Worm (Caenorhabditis elegans) whole organism, L3 larva: ENCODE data around the gene R102.8.

Source experiments
- ZK546.5 ChIP-seq: sonication (generic microtip); optimal IDR thresholded peaks from 2 replicates; lab custom pipeline; 2017; ENCODE audit warnings: missing biosample characterization, missing genetic modification characterization
- aly-2 ChIP-seq: fragments of 150-350 bp; optimal IDR thresholded peaks from 2 replicates; lab custom pipeline; 2014; ENCODE audit warnings: missing biosample characterization, missing genetic modification characterization
- ceh-28 ChIP-seq: fragments of 150-350 bp; optimal IDR thresholded peaks from 2 replicates; lab custom pipeline; 2014; ENCODE audit warnings: missing biosample characterization, missing genetic modification reagents, missing genetic modification characterization
- daf-12 ChIP-seq: fragments of 150-350 bp; optimal IDR thresholded peaks from 2 replicates; lab custom pipeline; 2014; ENCODE audit warnings: missing biosample characterization, missing genetic modification reagents, missing genetic modification characterization
- elt-1 ChIP-seq: fragments of 150-350 bp; optimal IDR thresholded peaks from 2 replicates; lab custom pipeline; 2014; ENCODE audit warnings: missing biosample characterization, missing genetic modification characterization
- elt-2 ChIP-seq: sonication (generic microtip); optimal IDR thresholded peaks from 2 replicates; lab custom pipeline; 2016; ENCODE audit warnings: missing genetic modification reagents, mild to moderate bottlenecking, missing genetic modification characterization, missing compliant biosample characterization
- elt-3 ChIP-seq, 3 experiments: fragments of 150-350 bp in 1 of 3; sonication (generic microtip) in 2 of 3; optimal IDR thresholded peaks; 2 replicates in 2 of 3; 4 replicates in 1 of 3; lab custom pipeline; 2014 to 2017; ENCODE audit warnings: missing biosample characterization in 3 of 3, missing genetic modification characterization in 3 of 3
- eor-1 ChIP-seq, 2 experiments: fragments of 150-350 bp; optimal IDR thresholded peaks; 2 replicates each; lab custom pipeline; 2014 to 2018; ENCODE audit warnings: missing biosample characterization in 2 of 2, missing genetic modification characterization in 2 of 2
- fkh-10 ChIP-seq: sonication (generic microtip); optimal IDR thresholded peaks from 2 replicates; lab custom pipeline; 2017; ENCODE audit warnings: missing biosample characterization, missing genetic modification reagents, missing genetic modification characterization
- fos-1 ChIP-seq: fragments of 150-350 bp; optimal IDR thresholded peaks from 2 replicates; lab custom pipeline; 2014; ENCODE audit warnings: missing biosample characterization, missing genetic modification characterization
- hmg-11 ChIP-seq: sonication (generic microtip); optimal IDR thresholded peaks from 2 replicates; lab custom pipeline; 2016; ENCODE audit warnings: missing genetic modification characterization, missing compliant biosample characterization
- lin-15B ChIP-seq: fragments of 150-350 bp; optimal IDR thresholded peaks from 2 replicates; lab custom pipeline; 2014; ENCODE audit warnings: missing biosample characterization, missing genetic modification characterization
- lin-39 ChIP-seq: fragments of 150-350 bp; optimal IDR thresholded peaks from 2 replicates; lab custom pipeline; 2018; ENCODE audit warnings: missing biosample characterization, missing genetic modification reagents, missing genetic modification characterization
- lsy-12 ChIP-seq: sonication (generic microtip); optimal IDR thresholded peaks from 2 replicates; lab custom pipeline; 2016; ENCODE audit warnings: mild to moderate bottlenecking, missing genetic modification characterization, missing compliant biosample characterization
- mdl-1 ChIP-seq: fragments of 150-350 bp; optimal IDR thresholded peaks from 2 replicates; lab custom pipeline; 2014; ENCODE audit warnings: missing biosample characterization, missing genetic modification characterization
- mml-1 ChIP-seq: fragments of 150-350 bp; sonication (generic microtip); optimal IDR thresholded peaks from 3 replicates; lab custom pipeline; 2014; ENCODE audit warnings: missing biosample characterization, missing genetic modification characterization
- nfya-1 ChIP-seq: sonication (generic microtip); optimal IDR thresholded peaks from 2 replicates; lab custom pipeline; 2017; ENCODE audit warnings: missing genetic modification characterization, mild to moderate bottlenecking, missing compliant biosample characterization, antibody characterized with exemption, moderate library complexity; ENCODE audit not compliant: insufficient read depth
- nhr-11 ChIP-seq: fragments of 150-350 bp; optimal IDR thresholded peaks from 2 replicates; lab custom pipeline; 2014; ENCODE audit warnings: missing biosample characterization, missing genetic modification characterization
- nhr-12 ChIP-seq: fragments of 150-350 bp; optimal IDR thresholded peaks from 2 replicates; lab custom pipeline; 2014; ENCODE audit warnings: missing biosample characterization, missing genetic modification characterization
- nhr-23 ChIP-seq: fragments of 150-350 bp; optimal IDR thresholded peaks from 2 replicates; lab custom pipeline; 2014; ENCODE audit warnings: missing biosample characterization, missing genetic modification reagents, missing genetic modification characterization
- nhr-237 ChIP-seq: fragments of 150-350 bp; optimal IDR thresholded peaks from 2 replicates; lab custom pipeline; 2014; ENCODE audit warnings: missing biosample characterization, missing genetic modification characterization
- nhr-25 ChIP-seq: sonication (generic microtip); optimal IDR thresholded peaks from 2 replicates; lab custom pipeline; 2017; ENCODE audit warnings: missing biosample characterization, missing genetic modification characterization
- nhr-28 ChIP-seq: fragments of 150-350 bp; optimal IDR thresholded peaks from 2 replicates; lab custom pipeline; 2014; ENCODE audit warnings: missing biosample characterization, missing genetic modification characterization
- nhr-43 ChIP-seq: sonication (generic microtip); optimal IDR thresholded peaks from 2 replicates; lab custom pipeline; 2016; ENCODE audit warnings: mild to moderate bottlenecking, missing genetic modification characterization, missing compliant biosample characterization; ENCODE audit not compliant: poor library complexity, severe bottlenecking
- nhr-77 ChIP-seq: fragments of 150-350 bp; optimal IDR thresholded peaks from 2 replicates; lab custom pipeline; 2014; ENCODE audit warnings: missing biosample characterization, missing genetic modification characterization
- pha-4 ChIP-seq: fragments of 150-350 bp; optimal IDR thresholded peaks from 2 replicates; lab custom pipeline; 2014; ENCODE audit warnings: missing biosample characterization, missing genetic modification reagents, missing genetic modification characterization
- pqm-1 ChIP-seq: fragments of 150-350 bp; optimal IDR thresholded peaks from 2 replicates; lab custom pipeline; 2017; ENCODE audit warnings: missing biosample characterization, missing genetic modification characterization, inconsistent platforms
- skn-1 ChIP-seq: fragments of 150-350 bp; optimal IDR thresholded peaks from 2 replicates; lab custom pipeline; 2014; ENCODE audit warnings: missing biosample characterization, missing genetic modification characterization
- snpc-4 ChIP-seq: fragments of 150-350 bp; optimal IDR thresholded peaks from 2 replicates; lab custom pipeline; 2014; ENCODE audit warnings: missing biosample characterization, missing genetic modification characterization
- tbx-2 ChIP-seq: sonication (generic microtip); optimal IDR thresholded peaks from 2 replicates; lab custom pipeline; 2016; ENCODE audit warnings: mild to moderate bottlenecking, missing genetic modification characterization, missing compliant biosample characterization
- unc-39 ChIP-seq: sonication (generic microtip); optimal IDR thresholded peaks from 4 replicates; lab custom pipeline; 2017; ENCODE audit warnings: missing biosample characterization, missing genetic modification characterization
- zag-1 ChIP-seq: fragments of 150-350 bp; optimal IDR thresholded peaks from 2 replicates; lab custom pipeline; 2014; ENCODE audit warnings: missing biosample characterization, missing genetic modification characterization
- ztf-11 ChIP-seq: fragments of 150-350 bp; optimal IDR thresholded peaks from 2 replicates; lab custom pipeline; 2014; ENCODE audit warnings: missing biosample characterization, missing genetic modification characterization
- ztf-4 ChIP-seq: fragments of 150-350 bp; optimal IDR thresholded peaks from 2 replicates; lab custom pipeline; 2014; ENCODE audit warnings: missing biosample characterization, missing genetic modification characterization

R102.8 gene

DNA sequence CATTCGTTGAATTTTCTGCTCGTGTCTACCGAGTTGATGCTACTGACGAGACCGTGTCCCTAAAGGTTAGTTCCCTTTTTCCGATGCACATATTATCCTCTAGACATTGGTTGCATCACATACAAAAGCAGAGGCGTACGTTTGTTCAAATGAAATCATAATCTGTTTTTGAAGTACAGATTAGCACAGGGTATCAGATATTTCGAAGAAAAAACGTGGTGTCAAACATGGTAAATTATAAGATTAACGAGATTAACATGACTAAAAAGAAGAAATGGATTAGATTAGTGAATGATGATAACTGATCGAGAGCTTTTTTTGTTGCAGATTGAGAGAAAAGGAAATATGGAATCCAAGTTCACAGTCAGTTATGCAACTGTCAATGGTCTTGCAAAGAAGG lies 28.8 kb upstream of the R102.8 start:
- TF ChIP-seq nhr-25 (tag; lab: Kevin White, UChicago) = no peak
- no peak for TF ChIP-seq aly-2 (tag; lab: Kevin White, UChicago)
- no peak for TF ChIP-seq skn-1 (tag; lab: Kevin White, UChicago)
- no peak for TF ChIP-seq nhr-11 (tag; lab: Kevin White, UChicago)
- no peak for TF ChIP-seq elt-3 (tag; optimal IDR thresholded peaks at IDR 0.05; lab: Kevin White, UChicago)
- no peak for TF ChIP-seq elt-1 (tag; lab: Kevin White, UChicago)
- TF ChIP-seq mdl-1 (tag; lab: Kevin White, UChicago) = no peak
- TF ChIP-seq, all 47 proteins: peak for 0

DNA sequence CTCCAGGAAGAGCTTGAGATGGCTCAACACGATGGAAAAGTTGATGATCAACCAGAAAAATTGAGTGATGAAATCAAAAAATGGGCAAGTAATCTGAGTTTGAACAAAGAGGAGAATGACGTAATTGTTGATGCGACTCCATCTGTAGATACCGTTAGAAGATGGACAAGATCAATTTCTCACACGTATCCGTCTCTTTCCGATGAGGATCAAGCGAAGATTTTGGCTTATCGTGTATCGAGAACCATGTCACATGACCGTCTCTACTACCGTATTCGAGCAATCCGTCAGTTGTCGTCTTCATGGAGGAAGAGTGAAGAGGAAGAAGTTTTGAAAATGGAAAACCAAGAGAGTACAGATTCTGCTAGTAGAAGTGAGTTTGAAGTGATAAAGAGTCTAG lies 28.0 kb upstream of the R102.8 start:
- TF ChIP-seq aly-2 (tag; lab: Kevin White, UChicago) (no peak), elt-3 (tag; optimal IDR thresholded peaks at IDR 0.05; lab: Kevin White, UChicago) (no peak), ZK546.5 (tag; lab: Kevin White, UChicago) (no peak), zag-1 (no peak), nhr-237 (tag; lab: Kevin White, UChicago) (no peak), eor-1 (tag; optimal IDR thresholded peaks at IDR 0.05; lab: Kevin White, UChicago) (no peak), nhr-43 (tag; lab: Kevin White, UChicago) (no peak), nhr-11 (tag; lab: Kevin White, UChicago) (no peak), ztf-4 (tag; lab: Kevin White, UChicago) (no peak), mdl-1 (tag; lab: Kevin White, UChicago) (no peak), nhr-23 (tag; lab: Kevin White, UChicago) (no peak), nhr-12 (tag; lab: Kevin White, UChicago) (no peak), daf-12 (no peak), mml-1 (tag; lab: Kevin White, UChicago) (no peak), nhr-28 (tag; lab: Kevin White, UChicago) (no peak), lsy-12 (tag; lab: Kevin White, UChicago) (no peak), ceh-28 (tag; lab: Kevin White, UChicago) (no peak), hmg-11 (tag; lab: Kevin White, UChicago) (no peak)

DNA sequence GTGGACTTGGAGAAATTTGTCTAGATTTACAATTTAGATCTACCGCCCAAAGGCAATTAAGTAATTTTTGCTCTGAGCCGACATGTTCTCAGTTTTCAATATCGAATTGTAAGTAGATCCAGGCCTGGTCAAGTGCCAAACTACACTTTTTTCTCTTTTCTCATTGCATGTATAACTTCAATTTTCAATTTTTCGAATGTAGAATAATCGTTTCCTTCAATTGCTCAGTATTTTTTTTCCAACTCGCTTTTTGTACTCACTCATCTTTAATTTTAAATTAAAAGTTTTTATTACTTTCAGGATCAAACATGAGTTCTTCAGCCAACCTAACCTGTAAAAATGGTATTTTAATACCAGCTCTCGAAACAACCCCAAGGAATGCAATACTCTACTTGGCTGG lies 26.3 kb upstream of the R102.8 start, which contains the start of gene ncx-3:
Gene ncx-3 (plus strand): TSS at position 301 of the 400 bp plus-strand sequence.
- TF ChIP-seq ZK546.5 (tag; lab: Kevin White, UChicago) (no peak), pha-4 (no peak), mdl-1 (tag; lab: Kevin White, UChicago) (no peak), nhr-77 (tag; lab: Kevin White, UChicago) (no peak), ztf-11 (no peak)

DNA sequence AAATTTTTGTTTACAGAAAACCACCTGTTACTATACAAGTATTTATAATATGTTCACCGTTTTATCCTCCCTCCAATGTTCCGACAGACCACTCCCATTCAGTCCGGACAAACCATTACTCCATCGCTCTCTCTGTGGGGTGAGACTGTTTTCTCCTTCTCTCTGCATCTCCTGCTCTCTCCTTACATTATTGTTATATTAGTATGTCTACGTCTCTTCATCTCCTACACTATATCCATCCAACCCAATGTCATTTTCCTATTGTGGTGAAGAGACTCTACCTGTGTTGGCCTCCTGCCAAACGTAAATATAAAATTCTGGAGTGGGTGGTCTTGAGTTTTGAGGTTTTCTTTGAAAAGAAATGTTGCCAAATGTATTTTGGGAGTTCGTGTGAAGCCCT lies 24.6 kb upstream of the R102.8 start:
- TF ChIP-seq nhr-11 (tag; lab: Kevin White, UChicago) (no peak), pqm-1 (tag; lab: Kevin White, UChicago) (peak; percentile 7), pha-4 (peak; percentile 78), lin-15B (tag; lab: Kevin White, UChicago) (no peak), nhr-12 (tag; lab: Kevin White, UChicago) (no peak), elt-2 (tag; lab: Kevin White, UChicago) (peak; percentile 2)

DNA sequence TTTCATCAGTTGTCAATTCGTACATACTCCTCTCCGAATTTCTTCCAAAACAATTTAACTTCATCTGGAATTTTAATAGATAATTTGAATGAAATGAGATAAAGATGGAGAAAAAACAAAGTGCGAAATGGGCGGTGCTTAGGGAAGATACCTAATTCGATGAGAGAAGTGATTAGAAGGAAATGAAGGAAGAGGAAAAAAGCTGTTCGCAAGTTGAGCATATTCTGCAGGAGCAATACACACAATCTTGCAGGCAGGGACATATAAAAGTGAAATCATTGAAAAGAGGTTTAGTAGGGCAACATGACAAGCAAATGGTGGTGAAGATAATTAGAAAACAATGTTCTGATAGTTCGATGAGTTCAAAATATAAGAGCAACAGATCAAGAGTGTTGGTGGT lies 21.7 kb upstream of the R102.8 start, which contains the start of gene glb-21:
Gene glb-21 (minus strand): TSS at position 66 of the 400 bp plus-strand sequence.
- TF ChIP-seq snpc-4 (tag; lab: Kevin White, UChicago) (no peak), lin-39 (tag; lab: Kevin White, UChicago) (no peak), ztf-11 (no peak), nhr-23 (tag; lab: Kevin White, UChicago) (no peak), tbx-2 (tag; lab: Kevin White, UChicago) (no peak), nfya-1 (tag; lab: Kevin White, UChicago) (no peak), fkh-10 (no peak), aly-2 (tag; lab: Kevin White, UChicago) (no peak), elt-3 (tag; optimal IDR thresholded peaks at IDR 0.05; lab: Kevin White, UChicago) (no peak), elt-1 (tag; lab: Kevin White, UChicago) (no peak), unc-39 (tag; lab: Kevin White, UChicago) (no peak), fos-1 (tag; lab: Kevin White, UChicago) (no peak)
